Worm (Caenorhabditis elegans) whole organism, L4 larva: ENCODE results near the gene K12G11.6.
A peak's percentile ranks its signal among the peaks of the same experiment; 100 is the strongest.

Experiments
- R02D3.7 ChIP-seq: fragments of 150-350 bp; sonication (generic microtip); optimal IDR thresholded peaks from 3 replicates; lab custom pipeline; 2014; ENCODE audit warnings: missing biosample characterization, missing genetic modification characterization
- T26A8.4 ChIP-seq: fragments of 200-800 bp; sonication (Bioruptor generic); IDR thresholded peaks from 2 replicates; pipeline ENCODE4 v1.3.6; 2022; ENCODE audit warnings: missing genetic modification characterization, missing compliant biosample characterization
- Y105C5A.15 ChIP-seq: fragments of 200-800 bp; sonication (Bioruptor generic); IDR thresholded peaks from 2 replicates; pipeline ENCODE4 v1.3.6; 2022; ENCODE audit warnings: missing genetic modification characterization, missing compliant biosample characterization
- Y48G9A.11 ChIP-seq: fragments of 200-800 bp; sonication (Bioruptor generic); IDR thresholded peaks from 2 replicates; pipeline ENCODE4 v1.3.6; 2022; ENCODE audit warnings: missing genetic modification reagents, missing genetic modification characterization, missing compliant biosample characterization
- Y5F2A.4 ChIP-seq: fragments of 200-800 bp; sonication (Bioruptor generic); optimal IDR thresholded peaks from 2 replicates; lab custom pipeline; 2018; ENCODE audit warnings: mild to moderate bottlenecking, missing genetic modification characterization, missing compliant biosample characterization
- Y75B8A.6 ChIP-seq: fragments of 200-800 bp; sonication (Bioruptor generic); IDR thresholded peaks from 2 replicates; pipeline ENCODE4 v1.3.6; 2022; ENCODE audit warnings: missing genetic modification reagents, missing genetic modification characterization, missing compliant biosample characterization
- aha-1 ChIP-seq: fragments of 150-350 bp; peaks from one replicate; lab custom pipeline; 2014; ENCODE audit warnings: missing biosample characterization, missing genetic modification characterization
- aly-2 ChIP-seq: sonication (generic microtip); optimal IDR thresholded peaks from 2 replicates; lab custom pipeline; 2018; ENCODE audit warnings: missing biosample characterization, missing genetic modification characterization
- ama-1 ChIP-seq: fragments of 150-350 bp; optimal IDR thresholded peaks from 2 replicates; lab custom pipeline; 2014; ENCODE audit warnings: inconsistent platforms, mixed read lengths
- arid-1 ChIP-seq: fragments of 200-800 bp; sonication (Bioruptor generic); conservative IDR thresholded peaks from 2 replicates; pipeline ENCODE4 v1.3.6; 2022; ENCODE audit warnings: missing genetic modification reagents, missing genetic modification characterization, missing compliant biosample characterization
- ceh-20 ChIP-seq: fragments of 200-800 bp; sonication (Bioruptor generic); IDR thresholded peaks from 2 replicates; pipeline ENCODE4 v1.3.6; 2022; ENCODE audit warnings: missing genetic modification reagents, missing genetic modification characterization, missing compliant biosample characterization
- ceh-32 ChIP-seq: sonication (generic microtip); optimal IDR thresholded peaks from 2 replicates; lab custom pipeline; 2016; ENCODE audit warnings: mild to moderate bottlenecking, missing genetic modification characterization, missing compliant biosample characterization; ENCODE audit not compliant: poor library complexity
- ceh-82 ChIP-seq: sonication (generic microtip); optimal IDR thresholded peaks from 2 replicates; lab custom pipeline; 2017; ENCODE audit warnings: missing biosample characterization, missing genetic modification characterization
- daf-16 ChIP-seq, 3 experiments: sonication (generic microtip); optimal IDR thresholded peaks; 2 replicates each; lab custom pipeline; 2016 to 2017; ENCODE audit warnings: missing genetic modification characterization in 3 of 3, missing genetic modification reagents in 3 of 3, mild to moderate bottlenecking in 2 of 3, missing compliant biosample characterization in 2 of 3, missing biosample characterization in 1 of 3, moderate library complexity in 1 of 3
- daf-19 ChIP-seq: fragments of 200-800 bp; sonication (Bioruptor generic); conservative IDR thresholded peaks from 2 replicates; pipeline ENCODE4 v1.3.6; 2022; ENCODE audit warnings: missing genetic modification characterization, missing compliant biosample characterization
- daf-8 ChIP-seq: fragments of 200-800 bp; sonication (Bioruptor generic); IDR thresholded peaks from 2 replicates; pipeline ENCODE4 v1.3.6; 2022; ENCODE audit warnings: missing genetic modification characterization, missing compliant biosample characterization
- dmd-9 ChIP-seq: fragments of 200-800 bp; sonication (Bioruptor generic); IDR thresholded peaks from 2 replicates; pipeline ENCODE4 v1.3.6; 2022; ENCODE audit warnings: missing genetic modification reagents, missing genetic modification characterization, missing compliant biosample characterization
- dpl-1 ChIP-seq: fragments of 150-350 bp; optimal IDR thresholded peaks from 2 replicates; lab custom pipeline; 2014; ENCODE audit warnings: missing biosample characterization, missing genetic modification reagents, missing genetic modification characterization
- duxl-1 ChIP-seq: sonication (generic microtip); optimal IDR thresholded peaks from 2 replicates; lab custom pipeline; 2016; ENCODE audit warnings: mild to moderate bottlenecking, missing genetic modification characterization, moderate library complexity, missing compliant biosample characterization; ENCODE audit not compliant: poor library complexity
- dve-1 ChIP-seq: sonication (generic microtip); optimal IDR thresholded peaks from 2 replicates; lab custom pipeline; 2017; ENCODE audit warnings: antibody characterized with exemption, mild to moderate bottlenecking, missing genetic modification characterization, missing compliant biosample characterization; ENCODE audit not compliant: insufficient read depth
- gei-8 ChIP-seq: fragments of 200-800 bp; sonication (Bioruptor generic); optimal IDR thresholded peaks from 2 replicates; lab custom pipeline; 2018; ENCODE audit warnings: mild to moderate bottlenecking, missing genetic modification characterization, missing compliant biosample characterization
- hlh-11 ChIP-seq: fragments of 200-800 bp; sonication (Bioruptor generic); optimal IDR thresholded peaks from 2 replicates; lab custom pipeline; 2018; ENCODE audit warnings: mild to moderate bottlenecking, missing genetic modification characterization, missing compliant biosample characterization
- lim-7 ChIP-seq: fragments of 200-800 bp; sonication (Bioruptor generic); IDR thresholded peaks from 2 replicates; pipeline ENCODE4 v1.3.6; 2022; ENCODE audit warnings: missing genetic modification characterization, missing compliant biosample characterization
- lin-1 ChIP-seq: fragments of 200-800 bp; sonication (Bioruptor generic); IDR thresholded peaks from 2 replicates; pipeline ENCODE4 v1.3.6; 2022; ENCODE audit warnings: missing genetic modification reagents, missing genetic modification characterization, missing compliant biosample characterization
- lin-13 ChIP-seq: fragments of 150-350 bp; optimal IDR thresholded peaks from 2 replicates; lab custom pipeline; 2014; ENCODE audit warnings: missing biosample characterization, missing genetic modification reagents, missing genetic modification characterization
- lir-3 ChIP-seq: sonication (generic microtip); optimal IDR thresholded peaks from 2 replicates; lab custom pipeline; 2016; ENCODE audit warnings: mild to moderate bottlenecking, missing genetic modification characterization, missing compliant biosample characterization
- lsy-2 ChIP-seq, 2 experiments: fragments of 150-350 bp in 1 of 2; sonication (generic microtip) in 1 of 2; optimal IDR thresholded peaks; 2 replicates each; lab custom pipeline; 2014 to 2017; ENCODE audit warnings: missing biosample characterization in 2 of 2, missing genetic modification characterization in 2 of 2
- madf-9 ChIP-seq: fragments of 200-800 bp; sonication (Bioruptor generic); conservative IDR thresholded peaks from 2 replicates; pipeline ENCODE4 v1.3.6; 2022; ENCODE audit warnings: missing genetic modification reagents, missing genetic modification characterization, missing compliant biosample characterization
- mdl-1 ChIP-seq, 2 experiments: fragments of 150-350 bp in 1 of 2; sonication (generic microtip) in 1 of 2; optimal IDR thresholded peaks; 2 replicates each; lab custom pipeline; 2014 to 2017; ENCODE audit warnings: missing biosample characterization in 2 of 2, missing genetic modification characterization in 2 of 2
- mes-2 ChIP-seq: sonication (generic microtip); optimal IDR thresholded peaks from 2 replicates; lab custom pipeline; 2016; ENCODE audit warnings: missing genotype, mild to moderate bottlenecking, missing genetic modification characterization, missing compliant biosample characterization; ENCODE audit not compliant: poor library complexity, severe bottlenecking
- mxl-2 ChIP-seq: fragments of 200-800 bp; sonication (Bioruptor generic); conservative IDR thresholded peaks from 2 replicates; pipeline ENCODE4 v1.3.6; 2022; ENCODE audit warnings: missing genetic modification reagents, missing genetic modification characterization, missing compliant biosample characterization
- nhr-11 ChIP-seq: fragments of 150-350 bp; optimal IDR thresholded peaks from 2 replicates; lab custom pipeline; 2014; ENCODE audit warnings: missing biosample characterization, missing genetic modification characterization
- nhr-48 ChIP-seq: sonication (generic microtip); optimal IDR thresholded peaks from 2 replicates; lab custom pipeline; 2016; ENCODE audit warnings: mild to moderate bottlenecking, missing genetic modification characterization, missing compliant biosample characterization
- nhr-76 ChIP-seq: fragments of 150-350 bp; optimal IDR thresholded peaks from 2 replicates; lab custom pipeline; 2014; ENCODE audit warnings: missing biosample characterization, missing genetic modification characterization
- nhr-77 ChIP-seq: fragments of 150-350 bp; optimal IDR thresholded peaks from 2 replicates; lab custom pipeline; 2014; ENCODE audit warnings: missing biosample characterization, missing genetic modification characterization
- pqm-1 ChIP-seq: sonication (generic microtip); optimal IDR thresholded peaks from 2 replicates; lab custom pipeline; 2017; ENCODE audit warnings: missing biosample characterization, missing genetic modification characterization
- saeg-2 ChIP-seq: fragments of 200-800 bp; sonication (Bioruptor generic); IDR thresholded peaks from 2 replicates; pipeline ENCODE4 v1.3.6; 2022; ENCODE audit warnings: missing genetic modification reagents, missing genetic modification characterization, missing compliant biosample characterization
- skn-1 ChIP-seq: fragments of 150-350 bp; optimal IDR thresholded peaks from 2 replicates; lab custom pipeline; 2014; ENCODE audit warnings: missing biosample characterization, missing genetic modification characterization
- unc-39 ChIP-seq: sonication (generic microtip); optimal IDR thresholded peaks from 2 replicates; lab custom pipeline; 2017; ENCODE audit warnings: missing biosample characterization, missing genetic modification characterization
- unc-62 ChIP-seq, 3 experiments: fragments of 150-350 bp in 1 of 3; sonication (generic microtip); optimal IDR thresholded peaks in 2 of 3; peaks in 1 of 3; 1 replicate in 1 of 3; 2 replicates in 2 of 3; lab custom pipeline; 2014 to 2017; ENCODE audit warnings: missing biosample characterization in 3 of 3, missing genetic modification characterization in 3 of 3, missing genetic modification reagents in 3 of 3, missing genotype in 1 of 3
- zag-1 ChIP-seq: fragments of 150-350 bp; optimal IDR thresholded peaks from 2 replicates; lab custom pipeline; 2014; ENCODE audit warnings: missing biosample characterization, missing genetic modification characterization
- zip-11 ChIP-seq: fragments of 200-800 bp; sonication (Bioruptor generic); IDR thresholded peaks from 2 replicates; pipeline ENCODE4 v1.3.6; 2022; ENCODE audit warnings: missing genetic modification characterization, missing compliant biosample characterization
- zip-2 ChIP-seq: fragments of 150-350 bp; optimal IDR thresholded peaks from 2 replicates; lab custom pipeline; 2014; ENCODE audit warnings: missing biosample characterization, missing genetic modification characterization
- ztf-11 ChIP-seq: fragments of 150-350 bp; optimal IDR thresholded peaks from 2 replicates; lab custom pipeline; 2014; ENCODE audit warnings: missing biosample characterization, missing genetic modification characterization

K12G11.6 gene

DNA sequence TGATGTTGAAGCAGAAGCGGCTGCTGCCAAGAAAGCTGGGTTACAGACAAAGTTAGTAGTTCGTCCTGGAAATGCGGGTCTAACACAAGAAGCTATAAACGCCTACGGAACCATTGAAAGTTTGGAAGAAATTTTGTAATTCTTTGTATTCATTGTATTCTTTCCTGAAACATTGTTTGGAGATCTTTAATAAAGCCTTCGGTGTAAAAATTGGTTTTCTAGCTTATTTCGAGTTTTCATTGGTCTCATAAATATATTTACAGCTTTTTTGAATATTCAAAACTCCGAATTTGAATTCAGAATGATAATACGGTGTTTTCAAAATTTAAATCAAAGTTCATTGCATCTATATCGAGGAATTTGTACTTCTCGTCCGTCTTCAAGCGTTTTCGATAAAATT lies 40.7 kb downstream of the K12G11.6 start, which contains the start of gene F58H1.8:
Gene F58H1.8, plus strand, starts transcription at position 301 of the 400 bp plus-strand sequence.
- no peak for TF ChIP-seq unc-39
- no peak for TF ChIP-seq Y105C5A.15
- no peak for TF ChIP-seq T26A8.4 (GFP tag; lab: Robert Waterston, UW)
- no peak for TF ChIP-seq lin-13
- TF ChIP-seq pqm-1, result no peak
- no peak for TF ChIP-seq duxl-1 (tag; lab: Kevin White, UChicago)
- TF ChIP-seq saeg-2 (GFP tag; lab: Robert Waterston, UW), result no peak
- no peak for TF ChIP-seq nhr-76 (tag; lab: Kevin White, UChicago)
- no peak for TF ChIP-seq dmd-9 (GFP tag; lab: Robert Waterston, UW)
- no peak for TF ChIP-seq dve-1 (tag; lab: Kevin White, UChicago)

DNA sequence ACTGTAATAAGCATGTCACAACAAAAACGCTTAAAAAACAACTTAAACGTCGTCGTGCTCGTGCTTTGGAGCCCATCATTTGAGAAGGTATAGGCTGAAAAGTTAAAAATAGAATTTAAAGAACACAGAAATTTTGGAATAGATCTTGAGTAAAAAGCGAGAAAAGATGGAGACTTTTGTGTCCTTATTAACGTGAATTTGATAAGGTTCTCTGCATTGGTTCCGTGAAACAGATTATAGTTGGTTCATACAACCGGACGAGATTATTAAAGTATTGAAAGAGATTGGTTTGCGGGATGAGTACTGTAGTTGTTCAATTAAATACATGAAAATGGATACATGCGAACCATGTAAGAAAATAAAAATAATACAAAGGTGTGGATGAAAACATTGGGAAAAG lies 43.6 kb downstream of the K12G11.6 start, which contains the start of gene gpla-1:
Gene gpla-1, minus strand, starts transcription at position 101 of the 400 bp plus-strand sequence.
- TF ChIP-seq zip-2 (tag; lab: Kevin White, UChicago) (no peak), hlh-11 (tag; lab: Kevin White, UChicago) (no peak), mdl-1 (tag; optimal IDR thresholded peaks at IDR 0.05; lab: Kevin White, UChicago) (no peak), ceh-20 (GFP tag; lab: Robert Waterston, UW) (no peak), ztf-11 (tag; lab: Kevin White, UChicago) (no peak), zag-1 (tag; lab: Kevin White, UChicago) (no peak), nhr-11 (tag; lab: Kevin White, UChicago) (no peak), Y48G9A.11 (no peak), gei-8 (GFP tag; lab: Kevin White, UChicago) (no peak)

DNA sequence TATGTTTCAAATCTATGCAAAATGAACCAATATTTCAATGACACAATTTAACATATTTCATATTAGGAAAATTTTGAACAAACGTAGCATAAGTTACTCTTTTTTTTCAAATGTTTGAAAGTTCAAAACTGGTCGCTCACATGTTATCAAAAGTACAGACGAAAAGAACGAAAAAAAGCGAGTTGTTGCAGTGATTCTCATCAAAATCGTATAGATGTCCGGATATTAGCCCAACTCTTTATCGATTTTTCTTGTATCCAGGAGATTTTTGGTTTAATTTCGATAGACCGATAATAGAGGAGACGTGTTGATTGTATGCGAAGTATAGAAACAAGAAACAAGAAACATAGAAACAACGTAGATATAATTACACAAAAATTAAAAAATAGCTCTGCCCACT lies 46.2 kb downstream of the K12G11.6 start:
- TF ChIP-seq ceh-20 (GFP tag; lab: Robert Waterston, UW) (no peak), Y5F2A.4 (GFP tag; lab: Kevin White, UChicago) (no peak), lir-3 (tag; lab: Kevin White, UChicago) (no peak), unc-62 (GFP tag; optimal IDR thresholded peaks at IDR 0.05 in 1 of 2; lab: Kevin White, UChicago) (peak in 1 of 2 experiments; percentile 74), unc-62 (tag; optimal IDR thresholded peaks at IDR 0.05; lab: Kevin White, UChicago) (no peak), dpl-1 (GFP tag; lab: Kevin White, UChicago) (no peak), mes-2 (tag; lab: Kevin White, UChicago) (no peak)

DNA sequence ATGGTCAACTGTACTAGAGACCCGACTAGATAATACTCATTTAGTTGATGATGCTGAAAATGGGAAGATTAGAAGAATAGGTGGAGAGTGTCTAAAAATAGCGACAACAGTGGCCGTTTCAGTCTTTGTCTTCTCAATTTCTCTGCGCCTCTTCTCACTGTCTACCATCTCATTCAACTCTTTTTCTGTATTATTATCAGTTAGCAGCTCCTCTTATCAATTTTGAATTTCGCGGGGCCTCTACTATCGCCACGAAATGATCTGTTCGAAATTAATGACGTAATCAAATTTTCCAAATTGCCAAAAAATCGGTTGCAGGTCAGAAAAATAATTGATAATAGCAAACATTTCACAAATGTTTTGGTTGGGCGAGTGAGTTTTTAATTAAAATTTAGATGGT lies 47.5 kb downstream of the K12G11.6 start:
- TF ChIP-seq lsy-2 (tag; optimal IDR thresholded peaks at IDR 0.05; lab: Kevin White, UChicago) (no peak), arid-1 (GFP tag; lab: Robert Waterston, UW) (no peak), daf-16 (GFP tag; optimal IDR thresholded peaks at IDR 0.05; lab: Kevin White, UChicago) (no peak), daf-16 (tag; optimal IDR thresholded peaks at IDR 0.05; lab: Kevin White, UChicago) (peak; percentile 74), skn-1 (tag; lab: Kevin White, UChicago) (no peak), ztf-11 (tag; lab: Kevin White, UChicago) (no peak), daf-8 (GFP tag; lab: Robert Waterston, UW) (no peak), nhr-77 (tag; lab: Kevin White, UChicago) (peak; percentile 72), ama-1 (no peak), lin-1 (GFP tag; lab: Robert Waterston, UW) (peak; percentile 61; the same call in 1 of the 2 replicates), Y75B8A.6 (GFP tag; lab: Robert Waterston, UW) (no peak), unc-62 (GFP tag; optimal IDR thresholded peaks at IDR 0.05 in 1 of 2; lab: Kevin White, UChicago) (no peak), unc-62 (tag; optimal IDR thresholded peaks at IDR 0.05; lab: Kevin White, UChicago) (no peak), mdl-1 (tag; optimal IDR thresholded peaks at IDR 0.05; lab: Kevin White, UChicago) (no peak), dve-1 (tag; lab: Kevin White, UChicago) (peak; percentile 81), R02D3.7 (tag; lab: Kevin White, UChicago) (no peak), lin-13 (no peak), daf-19 (no peak), mxl-2 (GFP tag; lab: Robert Waterston, UW) (no peak), aly-2 (tag; lab: Kevin White, UChicago) (no peak), dpl-1 (GFP tag; lab: Kevin White, UChicago) (peak; percentile 7), madf-9 (no peak), ceh-82 (no peak), hlh-11 (tag; lab: Kevin White, UChicago) (peak; percentile 88), zip-11 (GFP tag; lab: Robert Waterston, UW) (no peak), lim-7 (GFP tag; lab: Robert Waterston, UW) (no peak), nhr-48 (peak; percentile 74), pqm-1 (peak; percentile 61), aha-1 (tag; lab: Kevin White, UChicago) (peak; percentile 61), ceh-32 (no peak)
